Worm (Caenorhabditis elegans): ENCODE measurements around the gene F35E8.2.

Gene F35E8.2

ce11 chrV:15932390-15932789, 26.9 kb downstream of the F35E8.2 start, which contains the start of gene srw-26:
srw-26 (minus strand) TSS chrV:15932490.
- TF ChIP-seq sptf-1 (tag; optimal IDR thresholded peaks at IDR 0.05) (no peak), ham-2 (GFP tag; optimal IDR thresholded peaks at IDR 0.05) (no peak), ces-1 (GFP tag; optimal IDR thresholded peaks at IDR 0.05) (no peak), mep-1 (tag; optimal IDR thresholded peaks at IDR 0.05) (no peak), drap-1 (GFP tag; optimal IDR thresholded peaks at IDR 0.05) (no peak), bed-3 (GFP tag; optimal IDR thresholded peaks at IDR 0.05) (no peak), lin-13 (tag; optimal IDR thresholded peaks at IDR 0.05) (no peak), flh-1 (GFP tag; optimal IDR thresholded peaks at IDR 0.05) (no peak), mls-2 (tag; optimal IDR thresholded peaks at IDR 0.05) (no peak)

- TF ChIP-seq nhr-2 (tag; optimal IDR thresholded peaks at IDR 0.05), result no peak
- TF ChIP-seq nhr-76 (tag; optimal IDR thresholded peaks at IDR 0.05), result no peak
- TF ChIP-seq nhr-28 (tag; optimal IDR thresholded peaks at IDR 0.05), result no peak
- TF ChIP-seq pha-4 (tag; optimal IDR thresholded peaks at IDR 0.05), result no peak
- TF ChIP-seq snpc-4 (tag; optimal IDR thresholded peaks at IDR 0.05), result no peak
- no peak for TF ChIP-seq flh-1 (GFP tag; optimal IDR thresholded peaks at IDR 0.05)
- TF ChIP-seq ces-1 (GFP tag; optimal IDR thresholded peaks at IDR 0.05), result no peak
- no peak for TF ChIP-seq bed-3 (GFP tag; optimal IDR thresholded peaks at IDR 0.05)
Measured at ce11 chrV:15940254-15940653, 34.8 kb downstream of the F35E8.2 start, which contains the start of gene srw-55. srw-55 (minus strand) TSS chrV:15940354.

ce11 chrV:15943125-15943524, 37.7 kb downstream of the F35E8.2 start, which contains the start of gene srw-53:
srw-53 (plus strand) TSS chrV:15943425.
- no peak for TF ChIP-seq elt-3 (tag; optimal IDR thresholded peaks at IDR 0.05)
- no peak for TF ChIP-seq nhr-2 (tag; optimal IDR thresholded peaks at IDR 0.05)
- no peak for TF ChIP-seq ztf-11 (tag; optimal IDR thresholded peaks at IDR 0.05)
- TF ChIP-seq nhr-12 (tag; optimal IDR thresholded peaks at IDR 0.05), result no peak
- TF ChIP-seq nhr-76 (tag; optimal IDR thresholded peaks at IDR 0.05), result no peak
- TF ChIP-seq zip-8 (tag; optimal IDR thresholded peaks at IDR 0.05), result no peak
- no peak for TF ChIP-seq lsy-2 (tag; optimal IDR thresholded peaks at IDR 0.05)
- TF ChIP-seq lin-32 (GFP tag; optimal IDR thresholded peaks at IDR 0.05), result no peak
- TF ChIP-seq tbx-8 (GFP tag; optimal IDR thresholded peaks at IDR 0.05), result no peak
- TF ChIP-seq bed-3 (GFP tag; optimal IDR thresholded peaks at IDR 0.05), result no peak
- TF ChIP-seq elt-1 (tag; optimal IDR thresholded peaks at IDR 0.05; ENCODE audit: borderline replicate concordance, insufficient read depth), result no peak
- no peak for TF ChIP-seq sptf-1 (tag; optimal IDR thresholded peaks at IDR 0.05)
- TF ChIP-seq nhr-28 (tag; optimal IDR thresholded peaks at IDR 0.05), result no peak
- no peak for TF ChIP-seq mab-5 (tag; optimal IDR thresholded peaks at IDR 0.05)

- TF ChIP-seq mab-5 (tag; optimal IDR thresholded peaks at IDR 0.05), result no peak
- no peak for TF ChIP-seq blmp-1 (tag; optimal IDR thresholded peaks at IDR 0.05)
- no peak for TF ChIP-seq ceh-43 (GFP tag; optimal IDR thresholded peaks at IDR 0.05)
- no peak for TF ChIP-seq ztf-11 (tag; optimal IDR thresholded peaks at IDR 0.05)
- no peak for TF ChIP-seq cnd-1 (tag; optimal IDR thresholded peaks at IDR 0.05)
- TF ChIP-seq sptf-1 (tag; optimal IDR thresholded peaks at IDR 0.05), result no peak
- TF ChIP-seq pha-4 (tag; optimal IDR thresholded peaks at IDR 0.05), result no peak
- no peak for TF ChIP-seq hlh-1 (tag; optimal IDR thresholded peaks at IDR 0.05)
Measured at ce11 chrV:15950903-15951302, 45.4 kb downstream of the F35E8.2 start, which contains the start of gene srw-59. srw-59 (minus strand) TSS chrV:15951003.

- TF ChIP-seq ham-2 (GFP tag; optimal IDR thresholded peaks at IDR 0.05), result no peak
- no peak for TF ChIP-seq nhr-12 (tag; optimal IDR thresholded peaks at IDR 0.05)
- TF ChIP-seq lin-32 (GFP tag; optimal IDR thresholded peaks at IDR 0.05), result no peak
- no peak for TF ChIP-seq cnd-1 (tag; optimal IDR thresholded peaks at IDR 0.05)
- TF ChIP-seq mls-2 (tag; optimal IDR thresholded peaks at IDR 0.05), result no peak
- TF ChIP-seq ces-1 (GFP tag; optimal IDR thresholded peaks at IDR 0.05), result no peak
- no peak for TF ChIP-seq pha-4 (tag; optimal IDR thresholded peaks at IDR 0.05)
- TF ChIP-seq nhr-76 (tag; optimal IDR thresholded peaks at IDR 0.05), result no peak
- no peak for TF ChIP-seq zip-8 (tag; optimal IDR thresholded peaks at IDR 0.05)
- no peak for TF ChIP-seq sem-2 (GFP tag; optimal IDR thresholded peaks at IDR 0.05)
- TF ChIP-seq ceh-43 (GFP tag; optimal IDR thresholded peaks at IDR 0.05), result no peak
- no peak for TF ChIP-seq blmp-1 (tag; optimal IDR thresholded peaks at IDR 0.05)
- TF ChIP-seq bed-3 (GFP tag; optimal IDR thresholded peaks at IDR 0.05), result no peak
Measured at ce11 chrV:15952762-15953161, 47.3 kb downstream of the F35E8.2 start, which contains the start of gene srw-56. srw-56 (minus strand) TSS chrV:15952862.

- no peak for TF ChIP-seq tbx-8 (GFP tag; optimal IDR thresholded peaks at IDR 0.05)
- no peak for TF ChIP-seq drap-1 (GFP tag; optimal IDR thresholded peaks at IDR 0.05)
- TF ChIP-seq sem-2 (GFP tag; optimal IDR thresholded peaks at IDR 0.05), result no peak
- no peak for TF ChIP-seq nhr-28 (tag; optimal IDR thresholded peaks at IDR 0.05)
- no peak for TF ChIP-seq mls-2 (tag; optimal IDR thresholded peaks at IDR 0.05)
- TF ChIP-seq lin-13 (tag; optimal IDR thresholded peaks at IDR 0.05), result no peak
- no peak for TF ChIP-seq nhr-237 (tag; optimal IDR thresholded peaks at IDR 0.05)
- no peak for TF ChIP-seq hlh-1 (tag; optimal IDR thresholded peaks at IDR 0.05)
- TF ChIP-seq nhr-76 (tag; optimal IDR thresholded peaks at IDR 0.05), result no peak
- no peak for TF ChIP-seq ztf-11 (tag; optimal IDR thresholded peaks at IDR 0.05)
- TF ChIP-seq unc-39 (tag; optimal IDR thresholded peaks at IDR 0.05), result no peak
- TF ChIP-seq sptf-1 (tag; optimal IDR thresholded peaks at IDR 0.05), result no peak
- TF ChIP-seq blmp-1 (tag; optimal IDR thresholded peaks at IDR 0.05), result no peak
- no peak for TF ChIP-seq lin-32 (GFP tag; optimal IDR thresholded peaks at IDR 0.05)
- no peak for TF ChIP-seq ceh-43 (GFP tag; optimal IDR thresholded peaks at IDR 0.05)
- TF ChIP-seq elt-3 (tag; optimal IDR thresholded peaks at IDR 0.05), result no peak
Measured at ce11 chrV:15954932-15955331, 49.5 kb downstream of the F35E8.2 start, which contains the start of gene srw-57. srw-57 (minus strand) TSS chrV:15955032.
